Fruit fly (Drosophila melanogaster): Measurements from ENCODE around the gene CG31668.

CG31668 gene

dm6 chr2L:2177312-2177968 is 28.5 kb downstream of the CG31668 start (continued):
- TF ChIP-seq Atf-2 (GFP tag; optimal IDR thresholded peaks at IDR 0.05) (peak; percentile 50), tll (GFP tag; optimal IDR thresholded peaks at IDR 0.05) (no peak), CG5953 (GFP tag; IDR thresholded peaks at IDR 0.05) (no peak), CG15269 (tag; optimal IDR thresholded peaks at IDR 0.05) (peak; percentile 39), Pdp1 (GFP tag; optimal IDR thresholded peaks at IDR 0.05) (peak; percentile 47 to 59), CG7928 (GFP tag; optimal IDR thresholded peaks at IDR 0.05) (no peak), so (GFP tag; IDR thresholded peaks at IDR 0.05) (no peak; the same call in 2 of the 3 replicates), Dref (GFP tag; IDR thresholded peaks at IDR 0.05) (no peak), CG3065 (GFP tag; optimal IDR thresholded peaks at IDR 0.05) (peak; percentile 29), Atf3 (GFP tag; optimal IDR thresholded peaks at IDR 0.05) (no peak), CG8359 (GFP tag; optimal IDR thresholded peaks at IDR 0.05; ENCODE audit: borderline replicate concordance) (no peak), slbo (GFP tag; IDR thresholded peaks at IDR 0.05) (peak; percentile 72), CG7357 (GFP tag; IDR thresholded peaks at IDR 0.05) (no peak), cato (GFP tag; optimal IDR thresholded peaks at IDR 0.05; ENCODE audit: borderline replicate concordance) (no peak), NfI (GFP tag; optimal IDR thresholded peaks at IDR 0.05) (peak; percentile 37), CG10565 (GFP tag; optimal IDR thresholded peaks at IDR 0.05) (no peak), CG4730 (GFP tag; IDR thresholded peaks at IDR 0.05) (no peak), Mes4 (GFP tag; optimal IDR thresholded peaks at IDR 0.05) (no peak), CG14965 (GFP tag; optimal IDR thresholded peaks at IDR 0.05; ENCODE audit: borderline replicate concordance) (no peak), dysf (GFP tag; IDR thresholded peaks at IDR 0.05) (peak; percentile 66), gem (tag; optimal IDR thresholded peaks at IDR 0.05) (peak; percentile 74), CG11093 (GFP tag; IDR thresholded peaks at IDR 0.05) (peak; percentile 14; the same call in 1 of the 3 replicates), Dip2 (GFP tag; IDR thresholded peaks at IDR 0.05) (no peak), oc (tag; optimal IDR thresholded peaks at IDR 0.05) (no peak), CG4282 (GFP tag; optimal IDR thresholded peaks at IDR 0.05) (peak; percentile 88), CG43689 (GFP tag; IDR thresholded peaks at IDR 0.05) (no peak), CG11085 (GFP tag; IDR thresholded peaks at IDR 0.05) (no peak), rib (GFP tag; IDR thresholded peaks at IDR 0.05) (no peak), kah (GFP tag; optimal IDR thresholded peaks at IDR 0.05) (no peak), CG6254 (GFP tag; optimal IDR thresholded peaks at IDR 0.05) (no peak), da (GFP tag; optimal IDR thresholded peaks at IDR 0.05) (no peak), CG9817 (tag; optimal IDR thresholded peaks at IDR 0.05) (peak; percentile 37), CkIIα-i1 (GFP tag; IDR thresholded peaks at IDR 0.05) (no peak), CG18599 (GFP tag; optimal IDR thresholded peaks at IDR 0.05) (peak; percentile 63), Hmx (GFP tag; optimal IDR thresholded peaks at IDR 0.05) (no peak), CG17186 (GFP tag; optimal IDR thresholded peaks at IDR 0.05) (no peak), trh (GFP tag; optimal IDR thresholded peaks at IDR 0.05) (no peak), salm (tag; optimal IDR thresholded peaks at IDR 0.05) (no peak), tio (GFP tag; optimal IDR thresholded peaks at IDR 0.05) (peak; percentile 45), mam (GFP tag; optimal IDR thresholded peaks at IDR 0.05) (peak; percentile 50), D (optimal IDR thresholded peaks at IDR 0.05) (no peak), D (GFP tag; optimal IDR thresholded peaks at IDR 0.05) (peak; percentile 42), CG9437 (GFP tag; optimal IDR thresholded peaks at IDR 0.05) (peak; percentile 29), grn (GFP tag; optimal IDR thresholded peaks at IDR 0.05) (peak; percentile 63), lbe (GFP tag; optimal IDR thresholded peaks at IDR 0.05) (peak; percentile 4), CG2202 (tag; optimal IDR thresholded peaks at IDR 0.05) (peak; percentile 16), chif (GFP tag; optimal IDR thresholded peaks at IDR 0.05) (peak; percentile 11 to 73), CG10209 (GFP tag; optimal IDR thresholded peaks at IDR 0.05) (peak; percentile 41), sqz (GFP tag; optimal IDR thresholded peaks at IDR 0.05) (no peak), grau (tag; optimal IDR thresholded peaks at IDR 0.05) (peak; percentile 61)
